Worm (Caenorhabditis elegans) whole organism, L4 larva: ENCODE measurements around the gene arrd-15.

Experiments used
- gei-8 ChIP-seq: fragments of 200-800 bp; sonication (Bioruptor generic); optimal IDR thresholded peaks from 2 replicates; lab custom pipeline; 2018; ENCODE audit warnings: mild to moderate bottlenecking, missing genetic modification characterization, missing compliant biosample characterization
- nhr-11 ChIP-seq: fragments of 150-350 bp; optimal IDR thresholded peaks from 2 replicates; lab custom pipeline; 2014; ENCODE audit warnings: missing biosample characterization, missing genetic modification characterization
- pha-4 ChIP-seq, 2 experiments: fragments of 150-350 bp in 1 of 2; fragments of 200-800 bp in 1 of 2; sonication (Bioruptor generic) in 1 of 2; IDR thresholded peaks in 1 of 2; optimal IDR thresholded peaks in 1 of 2; 2 replicates each; pipeline versions ENCODE4 v1.3.6 to Lab custom; 2014 to 2022; ENCODE audit warnings: missing genetic modification characterization in 2 of 2, missing genetic modification reagents in 2 of 2, missing biosample characterization in 1 of 2, missing compliant biosample characterization in 1 of 2
- vab-7 ChIP-seq: fragments of 200-800 bp; sonication (Bioruptor generic); IDR thresholded peaks from 2 replicates; pipeline ENCODE4 v1.3.6; 2022; ENCODE audit warnings: missing genetic modification reagents, missing genetic modification characterization, missing compliant biosample characterization

ce11 chrIII:8980892-8981291 is 51.1 kb downstream of the arrd-15 start:
- TF ChIP-seq nhr-11 (tag; lab: Kevin White, UChicago) (no peak), vab-7 (no peak), gei-8 (no peak), pha-4 (GFP tag; IDR thresholded peaks at IDR 0.05; lab: Robert Waterston, UW) (no peak), pha-4 (tag; optimal IDR thresholded peaks at IDR 0.05; lab: Kevin White, UChicago) (no peak)
